Fruit fly (Drosophila melanogaster): ENCODE data around the gene Scsalpha1.

The Scsalpha1 gene

dm6 chr3L:3806330-3806729 lies 7.7 kb upstream of the Scsalpha1 start, which contains the start of the genes CG32264, ntc and IntS10 (continued):
- TF ChIP-seq unpg (GFP tag; optimal IDR thresholded peaks at IDR 0.05) (peak; percentile 55), tna (GFP tag; IDR thresholded peaks at IDR 0.05; ENCODE audit: partially characterized antibody) (no peak), Taf1 (GFP tag; IDR thresholded peaks at IDR 0.05) (no peak), D19A (tag; optimal IDR thresholded peaks at IDR 0.05) (peak; percentile 0), CG11085 (GFP tag; IDR thresholded peaks at IDR 0.05) (peak; percentile 34; the same call in 1 of the 2 replicates), knrl (GFP tag; IDR thresholded peaks at IDR 0.05; ENCODE audit: partially characterized antibody) (peak; percentile 66), usp (GFP tag; optimal IDR thresholded peaks at IDR 0.05) (no peak), unc-4 (GFP tag; IDR thresholded peaks at IDR 0.05; ENCODE audit: partially characterized antibody) (peak; percentile 60), CG11696 (GFP tag; IDR thresholded peaks at IDR 0.05) (no peak), chif (GFP tag; optimal IDR thresholded peaks at IDR 0.05) (peak; percentile 73 to 77), sug (tag; optimal IDR thresholded peaks at IDR 0.05) (peak; percentile 84), CG7372 (GFP tag; IDR thresholded peaks at IDR 0.05) (0 out of 2 replicates have a peak, but pooled peaks have one; percentile 41), CG12236 (GFP tag; optimal IDR thresholded peaks at IDR 0.05) (peak; percentile 17), Hr51 (GFP tag; optimal IDR thresholded peaks at IDR 0.05) (peak in 1 of 2 experiments; percentile 73), CG12391 (tag; optimal IDR thresholded peaks at IDR 0.05) (peak; percentile 79), HLH54F (GFP tag; optimal IDR thresholded peaks at IDR 0.05) (peak; percentile 84), en (GFP tag; optimal IDR thresholded peaks at IDR 0.05) (peak; percentile 49), CG4854 (GFP tag; optimal IDR thresholded peaks at IDR 0.05) (peak; percentile 33), ken (GFP tag; IDR thresholded peaks at IDR 0.05) (peak; percentile 64; the same call in 2 of the 3 replicates), CG12299 (tag; optimal IDR thresholded peaks at IDR 0.05) (no peak), Sry-δ (GFP tag; optimal IDR thresholded peaks at IDR 0.05) (peak; percentile 91), gem (tag; optimal IDR thresholded peaks at IDR 0.05) (peak; percentile 79), CG1024 (GFP tag; IDR thresholded peaks at IDR 0.05) (0 out of 2 replicates have a peak, but pooled peaks have one; percentile 9), CG3838 (GFP tag; optimal IDR thresholded peaks at IDR 0.05) (peak; percentile 36), CG15011 (GFP tag; optimal IDR thresholded peaks at IDR 0.05) (no peak), CG12219 (GFP tag; optimal IDR thresholded peaks at IDR 0.05) (peak; percentile 29), lilli (GFP tag; optimal IDR thresholded peaks at IDR 0.05) (peak; percentile 86), hb (GFP tag; IDR thresholded peaks at IDR 0.05; ENCODE audit: partially characterized antibody) (peak; percentile 50; the same call in 1 of the 3 replicates), Sry-β (GFP tag; optimal IDR thresholded peaks at IDR 0.05) (peak; percentile 92), Lpt (GFP tag; optimal IDR thresholded peaks at IDR 0.05) (no peak), dm (GFP tag; optimal IDR thresholded peaks at IDR 0.05) (peak; percentile 57), bab2 (GFP tag; optimal IDR thresholded peaks at IDR 0.05) (peak; percentile 74), Max (GFP tag; optimal IDR thresholded peaks at IDR 0.05) (peak; percentile 75), tx (GFP tag; optimal IDR thresholded peaks at IDR 0.05) (peak; percentile 78), trh (GFP tag; optimal IDR thresholded peaks at IDR 0.05) (no peak), Fer1 (GFP tag; optimal IDR thresholded peaks at IDR 0.05) (peak; percentile 72), danr (GFP tag; IDR thresholded peaks at IDR 0.05) (0 out of 2 replicates have a peak, but pooled peaks have one; percentile 29), ac (GFP tag; optimal IDR thresholded peaks at IDR 0.05) (no peak), repo (GFP tag; optimal IDR thresholded peaks at IDR 0.05) (peak; percentile 62), CG2202 (tag; optimal IDR thresholded peaks at IDR 0.05) (no peak), pho (GFP tag; optimal IDR thresholded peaks at IDR 0.05) (peak; percentile 87), Bdp1 (GFP tag; optimal IDR thresholded peaks at IDR 0.05) (peak; percentile 53), gce (GFP tag; IDR thresholded peaks at IDR 0.05) (no peak), Awh (GFP tag; IDR thresholded peaks at IDR 0.05) (no peak), onecut (GFP tag; IDR thresholded peaks at IDR 0.05) (no peak), CG9437 (GFP tag; optimal IDR thresholded peaks at IDR 0.05) (peak; percentile 69), CG7745 (tag; optimal IDR thresholded peaks at IDR 0.05) (no peak), CG12155 (GFP tag; optimal IDR thresholded peaks at IDR 0.05) (peak; percentile 76), CG18619 (GFP tag; optimal IDR thresholded peaks at IDR 0.05) (peak; percentile 59), CG11695 (GFP tag; IDR thresholded peaks at IDR 0.05) (no peak), Nf-YC (tag; optimal IDR thresholded peaks at IDR 0.05) (peak; percentile 16)

Measured in whole organism, embryonic.